Worm (Caenorhabditis elegans) whole organism, L4 larva: ENCODE results near the gene H03G16.6.

Experiments used
- hlh-30 ChIP-seq: sonication (generic microtip); optimal IDR thresholded peaks from 2 replicates; lab custom pipeline; 2017; ENCODE audit warnings: antibody characterized with exemption, mild to moderate bottlenecking, missing genetic modification characterization, missing compliant biosample characterization; ENCODE audit not compliant: insufficient read depth

H03G16.6 gene

ce11 chrX:15100369-15100963, 48.0 kb downstream of the H03G16.6 start, which contains the start of gene dhhc-1 (continued):
- TF ChIP-seq hlh-30 (tag; lab: Kevin White, UChicago) = peak; percentile 33
